Worm (Caenorhabditis elegans) whole organism, mixed stage, embryonic: ENCODE results near the gene nceh-1.

ENCODE experiments used
- M03D4.4 ChIP-seq: sonication (generic microtip); optimal IDR thresholded peaks from 2 replicates; lab custom pipeline; 2017; ENCODE audit warnings: mild to moderate bottlenecking, missing genetic modification characterization, missing compliant biosample characterization
- bed-3 ChIP-seq: fragments of 200-800 bp; sonication (Bioruptor generic); optimal IDR thresholded peaks from 3 replicates; lab custom pipeline; 2018; ENCODE audit warnings: mild to moderate bottlenecking, missing genetic modification characterization, moderate library complexity, missing compliant biosample characterization
- blmp-1 ChIP-seq: fragments of 150-350 bp; optimal IDR thresholded peaks from 2 replicates; lab custom pipeline; 2014; ENCODE audit warnings: missing biosample characterization, missing genetic modification characterization
- ceh-39 ChIP-seq: fragments of 150-350 bp; optimal IDR thresholded peaks from 2 replicates; lab custom pipeline; 2014; ENCODE audit warnings: missing biosample characterization, missing genetic modification characterization
- ceh-43 ChIP-seq: fragments of 200-800 bp; sonication (Bioruptor generic); optimal IDR thresholded peaks from 2 replicates; lab custom pipeline; 2018; ENCODE audit warnings: mild to moderate bottlenecking, missing genetic modification characterization, moderate library complexity, missing compliant biosample characterization
- ceh-83 ChIP-seq: fragments of 200-800 bp; sonication (Bioruptor generic); optimal IDR thresholded peaks from 2 replicates; lab custom pipeline; 2018; ENCODE audit warnings: mild to moderate bottlenecking, missing genetic modification characterization, missing compliant biosample characterization
- cnd-1 ChIP-seq: fragments of 200-800 bp; sonication (Bioruptor generic); optimal IDR thresholded peaks from 2 replicates; lab custom pipeline; 2018; ENCODE audit warnings: mild to moderate bottlenecking, missing genetic modification characterization, missing compliant biosample characterization
- elt-1 ChIP-seq: sonication (generic microtip); optimal IDR thresholded peaks from 2 replicates; lab custom pipeline; 2017; ENCODE audit warnings: missing genetic modification characterization, mild to moderate bottlenecking, missing compliant biosample characterization, antibody characterized with exemption, moderate library complexity, borderline replicate concordance; ENCODE audit not compliant: insufficient read depth
- elt-3 ChIP-seq: fragments of 150-350 bp; optimal IDR thresholded peaks from 2 replicates; lab custom pipeline; 2014; ENCODE audit warnings: missing biosample characterization, missing genetic modification characterization
- flh-1 ChIP-seq: fragments of 200-800 bp; sonication (Bioruptor generic); optimal IDR thresholded peaks from 2 replicates; lab custom pipeline; 2018; ENCODE audit warnings: mild to moderate bottlenecking, missing genetic modification characterization, moderate library complexity, missing compliant biosample characterization
- ham-2 ChIP-seq: fragments of 200-800 bp; sonication (Bioruptor generic); optimal IDR thresholded peaks from 2 replicates; lab custom pipeline; 2018; ENCODE audit warnings: mild to moderate bottlenecking, missing genetic modification characterization, missing compliant biosample characterization
- hlh-1 ChIP-seq: fragments of 150-350 bp; optimal IDR thresholded peaks from 2 replicates; lab custom pipeline; 2014; ENCODE audit warnings: missing biosample characterization, missing genetic modification reagents, missing genetic modification characterization
- lin-13 ChIP-seq: fragments of 150-350 bp; optimal IDR thresholded peaks from 2 replicates; lab custom pipeline; 2014; ENCODE audit warnings: missing biosample characterization, missing genetic modification characterization
- lin-32 ChIP-seq: fragments of 200-800 bp; sonication (Bioruptor generic); optimal IDR thresholded peaks from 2 replicates; lab custom pipeline; 2018; ENCODE audit warnings: mild to moderate bottlenecking, missing genetic modification characterization, missing compliant biosample characterization
- lsy-2 ChIP-seq: fragments of 150-350 bp; optimal IDR thresholded peaks from 2 replicates; lab custom pipeline; 2014; ENCODE audit warnings: missing biosample characterization, missing genetic modification characterization
- mab-5 ChIP-seq: fragments of 150-350 bp; optimal IDR thresholded peaks from 2 replicates; lab custom pipeline; 2014; ENCODE audit warnings: missing biosample characterization, missing genetic modification characterization
- mep-1 ChIP-seq: fragments of 150-350 bp; optimal IDR thresholded peaks from 2 replicates; lab custom pipeline; 2017; ENCODE audit warnings: missing biosample characterization, missing genetic modification reagents, missing genetic modification characterization, inconsistent platforms
- mls-2 ChIP-seq: sonication (generic microtip); optimal IDR thresholded peaks from 2 replicates; lab custom pipeline; 2016; ENCODE audit warnings: mild to moderate bottlenecking, missing genetic modification characterization, moderate library complexity, missing compliant biosample characterization
- nhr-12 ChIP-seq: fragments of 150-350 bp; optimal IDR thresholded peaks from 2 replicates; lab custom pipeline; 2014; ENCODE audit warnings: missing biosample characterization, missing genetic modification characterization
- nhr-2 ChIP-seq: fragments of 150-350 bp; optimal IDR thresholded peaks from 2 replicates; lab custom pipeline; 2014; ENCODE audit warnings: missing biosample characterization, missing genetic modification characterization
- nhr-237 ChIP-seq: fragments of 150-350 bp; optimal IDR thresholded peaks from 2 replicates; lab custom pipeline; 2014; ENCODE audit warnings: missing biosample characterization, missing genetic modification characterization
- nhr-28 ChIP-seq: fragments of 150-350 bp; optimal IDR thresholded peaks from 2 replicates; lab custom pipeline; 2014; ENCODE audit warnings: missing biosample characterization, missing genetic modification characterization
- nhr-76 ChIP-seq: sonication (generic microtip); optimal IDR thresholded peaks from 2 replicates; lab custom pipeline; 2017; ENCODE audit warnings: missing biosample characterization, missing genetic modification characterization
- pha-4 ChIP-seq: fragments of 150-350 bp; optimal IDR thresholded peaks from 2 replicates; lab custom pipeline; 2018; ENCODE audit warnings: missing biosample characterization, missing genetic modification reagents, missing genetic modification characterization
- sem-2 ChIP-seq: fragments of 200-800 bp; sonication (Bioruptor generic); optimal IDR thresholded peaks from 2 replicates; lab custom pipeline; 2018; ENCODE audit warnings: mild to moderate bottlenecking, missing genetic modification characterization, missing compliant biosample characterization
- snpc-4 ChIP-seq: fragments of 150-350 bp; optimal IDR thresholded peaks from 2 replicates; lab custom pipeline; 2014; ENCODE audit warnings: missing biosample characterization, missing genetic modification characterization
- sptf-1 ChIP-seq: sonication (generic microtip); optimal IDR thresholded peaks from 2 replicates; lab custom pipeline; 2017; ENCODE audit warnings: mild to moderate bottlenecking, missing genetic modification characterization, moderate library complexity, missing compliant biosample characterization
- tbx-8 ChIP-seq: fragments of 200-800 bp; sonication (Bioruptor generic); optimal IDR thresholded peaks from 2 replicates; lab custom pipeline; 2018; ENCODE audit warnings: mild to moderate bottlenecking, missing genetic modification characterization, moderate library complexity, missing compliant biosample characterization
- unc-120 ChIP-seq: sonication (generic microtip); optimal IDR thresholded peaks from 2 replicates; lab custom pipeline; 2017; ENCODE audit warnings: missing genetic modification characterization, missing compliant biosample characterization; ENCODE audit not compliant: poor library complexity, severe bottlenecking
- unc-39 ChIP-seq: fragments of 150-350 bp; optimal IDR thresholded peaks from 2 replicates; lab custom pipeline; 2014; ENCODE audit warnings: missing biosample characterization, missing genetic modification characterization
- unc-62 ChIP-seq: fragments of 150-350 bp; optimal IDR thresholded peaks from 2 replicates; lab custom pipeline; 2014; ENCODE audit warnings: missing biosample characterization, missing genetic modification reagents, missing genetic modification characterization
- zip-8 ChIP-seq: fragments of 150-350 bp; optimal IDR thresholded peaks from 2 replicates; lab custom pipeline; 2014; ENCODE audit warnings: missing biosample characterization, missing genetic modification characterization
- ztf-11 ChIP-seq: fragments of 150-350 bp; optimal IDR thresholded peaks from 2 replicates; lab custom pipeline; 2014; ENCODE audit warnings: missing biosample characterization, missing genetic modification characterization

Gene nceh-1

DNA sequence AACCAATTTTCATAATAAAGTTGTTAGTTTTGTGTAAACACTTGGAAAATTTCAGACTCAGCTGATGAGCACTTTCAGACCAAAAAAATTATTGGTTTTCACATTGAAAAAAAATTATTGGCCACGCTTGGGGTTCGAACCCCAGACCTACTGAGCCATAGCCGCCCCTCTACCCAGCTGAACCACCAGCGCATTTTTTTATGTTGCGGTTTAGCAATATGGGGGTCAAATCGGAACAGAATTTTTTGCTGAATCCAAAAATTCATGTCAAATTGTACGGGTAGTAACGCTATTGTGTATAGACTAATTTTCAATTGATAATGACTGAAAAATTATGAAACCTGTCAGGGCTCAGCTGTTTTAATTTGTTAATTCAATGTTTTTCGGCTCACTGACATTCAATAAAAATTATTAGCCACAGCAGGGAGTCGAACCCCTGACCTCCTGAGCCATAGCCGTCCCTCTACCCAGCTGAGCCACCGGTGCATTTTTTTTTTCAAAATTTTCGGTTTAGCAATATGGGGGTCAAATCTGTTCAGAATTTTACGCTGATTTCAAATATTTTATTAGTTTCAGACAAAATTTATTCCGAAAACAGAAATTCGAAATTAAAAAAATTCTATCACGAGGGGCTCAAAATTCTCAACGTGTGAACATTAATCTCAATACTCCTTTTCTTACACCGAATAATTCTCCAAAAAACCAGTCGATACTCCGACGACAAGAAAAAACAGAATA is 19.5 kb downstream of the nceh-1 start:
- TF ChIP-seq nhr-28 (tag; lab: Kevin White, UChicago) = no peak
- no peak for TF ChIP-seq sem-2
- no peak for TF ChIP-seq elt-3 (tag; lab: Kevin White, UChicago)
- no peak for TF ChIP-seq flh-1 (GFP tag; lab: Kevin White, UChicago)
- TF ChIP-seq lin-32 = no peak
- TF ChIP-seq nhr-12 (tag; lab: Kevin White, UChicago) = no peak
- no peak for TF ChIP-seq unc-120 (tag; lab: Kevin White, UChicago)
- no peak for TF ChIP-seq lsy-2 (tag; lab: Kevin White, UChicago)
- no peak for TF ChIP-seq sptf-1
- no peak for TF ChIP-seq ceh-83 (GFP tag; lab: Kevin White, UChicago)
- TF ChIP-seq M03D4.4 (tag; lab: Kevin White, UChicago) = no peak
- no peak for TF ChIP-seq ztf-11 (tag; lab: Kevin White, UChicago)
- TF ChIP-seq, all 35 proteins: peak for 0

DNA sequence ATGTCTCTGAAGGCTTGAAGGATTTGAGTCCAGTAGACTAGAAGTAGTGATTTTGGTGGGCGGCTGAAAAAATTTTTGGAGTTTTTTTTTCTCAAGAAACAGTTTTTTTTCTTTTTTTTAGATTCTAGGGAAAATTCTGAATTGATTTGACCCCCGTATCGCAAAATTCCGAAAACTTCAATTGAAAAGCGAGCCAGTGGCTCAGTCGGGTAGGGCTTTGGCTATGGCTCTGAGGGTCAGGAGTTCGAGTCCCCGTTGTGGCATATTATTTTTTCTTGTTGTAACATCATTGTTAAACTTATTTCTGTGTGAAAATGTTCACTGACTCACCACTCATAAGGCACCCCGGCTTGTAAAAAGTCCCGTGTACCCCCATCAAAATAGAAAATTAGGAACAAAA is 21.2 kb downstream of the nceh-1 start:
- TF ChIP-seq flh-1 (GFP tag; lab: Kevin White, UChicago) (no peak), zip-8 (tag; lab: Kevin White, UChicago) (no peak), nhr-12 (tag; lab: Kevin White, UChicago) (no peak), nhr-28 (tag; lab: Kevin White, UChicago) (no peak), hlh-1 (tag; lab: Kevin White, UChicago) (no peak), unc-62 (GFP tag; lab: Kevin White, UChicago) (no peak), ceh-39 (no peak), ceh-83 (GFP tag; lab: Kevin White, UChicago) (no peak), mab-5 (tag; lab: Kevin White, UChicago) (no peak), nhr-2 (no peak), nhr-76 (no peak), lin-32 (no peak), ceh-43 (GFP tag; lab: Kevin White, UChicago) (no peak), elt-3 (tag; lab: Kevin White, UChicago) (no peak), cnd-1 (tag; lab: Kevin White, UChicago) (no peak), lsy-2 (tag; lab: Kevin White, UChicago) (no peak), ham-2 (GFP tag; lab: Kevin White, UChicago) (no peak), pha-4 (no peak), sptf-1 (no peak), M03D4.4 (tag; lab: Kevin White, UChicago) (no peak)
- TF ChIP-seq, all 35 proteins: peak for 0

DNA sequence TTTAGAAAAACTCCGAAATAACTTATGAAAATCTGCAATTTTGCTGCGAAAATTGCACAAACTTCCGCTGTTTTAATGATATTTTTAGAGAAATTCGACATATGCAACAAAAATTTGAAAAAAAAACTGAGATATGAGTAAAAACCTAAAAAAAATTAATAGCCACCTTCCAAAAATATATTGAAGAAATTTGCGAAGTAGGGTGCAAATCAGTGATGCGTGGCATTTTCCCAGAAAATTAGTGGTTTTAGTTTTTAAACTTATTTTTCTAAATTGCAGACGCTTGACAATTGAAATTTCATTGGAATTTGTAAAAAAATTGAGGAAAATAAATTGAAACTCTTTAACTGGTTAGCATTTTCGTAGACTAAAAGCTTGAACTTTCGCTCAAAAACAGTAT is 21.6 kb downstream of the nceh-1 start, which contains the start of gene C25F9.13:
C25F9.13 (minus strand) TSS at position 101 of the 400 bp plus-strand sequence.
- TF ChIP-seq pha-4 (no peak), nhr-12 (tag; lab: Kevin White, UChicago) (no peak), lin-13 (no peak), ceh-39 (no peak), unc-39 (tag; lab: Kevin White, UChicago) (no peak), snpc-4 (tag; lab: Kevin White, UChicago) (no peak), blmp-1 (tag; lab: Kevin White, UChicago) (no peak), lsy-2 (tag; lab: Kevin White, UChicago) (no peak), unc-62 (GFP tag; lab: Kevin White, UChicago) (no peak), nhr-28 (tag; lab: Kevin White, UChicago) (no peak), tbx-8 (GFP tag; lab: Kevin White, UChicago) (no peak), nhr-2 (no peak), ceh-83 (GFP tag; lab: Kevin White, UChicago) (no peak), ham-2 (GFP tag; lab: Kevin White, UChicago) (no peak), ztf-11 (tag; lab: Kevin White, UChicago) (no peak), hlh-1 (tag; lab: Kevin White, UChicago) (no peak), mls-2 (no peak)

DNA sequence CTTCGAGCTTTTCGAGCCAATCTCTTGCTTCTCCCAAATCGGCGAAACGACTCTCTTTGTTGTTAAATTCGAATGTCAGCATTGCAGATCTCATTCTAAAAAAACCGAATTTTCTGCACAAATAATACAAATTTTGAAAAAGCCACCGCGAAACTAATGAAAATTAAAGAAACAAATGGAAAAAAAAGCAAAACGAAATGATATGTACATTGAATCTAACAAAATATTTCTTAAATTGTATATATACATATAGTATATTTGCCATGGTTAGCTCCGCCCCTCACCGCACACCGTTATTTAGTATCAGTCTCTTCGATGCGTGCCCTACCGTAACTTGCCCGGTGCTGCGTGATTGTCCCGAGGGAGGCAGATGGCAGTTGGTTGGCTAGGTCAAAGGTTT is 23.4 kb downstream of the nceh-1 start, which contains the start of gene srw-86:
srw-86 (minus strand) TSS at position 101 of the 400 bp plus-strand sequence.
- TF ChIP-seq lsy-2 (tag; lab: Kevin White, UChicago) = no peak
- TF ChIP-seq blmp-1 (tag; lab: Kevin White, UChicago) = no peak
- no peak for TF ChIP-seq ceh-39
- TF ChIP-seq nhr-237 (tag; lab: Kevin White, UChicago) = no peak
- TF ChIP-seq snpc-4 (tag; lab: Kevin White, UChicago) = no peak
- no peak for TF ChIP-seq lin-32
- TF ChIP-seq nhr-2 = no peak
- no peak for TF ChIP-seq elt-1 (tag; lab: Kevin White, UChicago)
- no peak for TF ChIP-seq bed-3 (GFP tag; lab: Kevin White, UChicago)
- no peak for TF ChIP-seq unc-62 (GFP tag; lab: Kevin White, UChicago)
- no peak for TF ChIP-seq mep-1
